Fruit fly (Drosophila melanogaster) whole organism, adult: Measurements from ENCODE around the gene kumpel.

ENCODE experiments used
- CG11617 ChIP-seq: fragments of 200-800 bp; sonication (Bioruptor generic); optimal IDR thresholded peaks from 2 replicates; lab custom pipeline; 2017; ENCODE audit warnings: mild to moderate bottlenecking, missing biosample characterization, missing genetic modification reagents, missing genetic modification characterization
- CG12768 ChIP-seq: fragments of 200-800 bp; sonication (Bioruptor generic); optimal IDR thresholded peaks from 2 replicates; lab custom pipeline; 2017; ENCODE audit warnings: missing biosample characterization, missing genetic modification characterization, mild to moderate bottlenecking, moderate library complexity, missing genetic modification reagents
- CG14711 ChIP-seq: fragments of 200-800 bp; sonication (Bioruptor generic); optimal IDR thresholded peaks from 2 replicates; lab custom pipeline; 2018; ENCODE audit warnings: missing biosample characterization, mild to moderate bottlenecking, missing genetic modification characterization, moderate library complexity
- CG1620 ChIP-seq: fragments of 200-800 bp; sonication (Bioruptor generic); optimal IDR thresholded peaks from 2 replicates; lab custom pipeline; 2016; ENCODE audit warnings: missing biosample characterization, missing genetic modification characterization
- CG33017 ChIP-seq: fragments of 200-800 bp; sonication (Bioruptor generic); optimal IDR thresholded peaks from 2 replicates; lab custom pipeline; 2018; ENCODE audit warnings: missing biosample characterization, mild to moderate bottlenecking, missing genetic modification characterization, moderate library complexity
- CG5204 ChIP-seq: fragments of 200-800 bp; sonication (Bioruptor generic); optimal IDR thresholded peaks from 2 replicates; lab custom pipeline; 2016; ENCODE audit warnings: missing biosample characterization, missing genetic modification characterization
- CG7045 ChIP-seq: fragments of 200-800 bp; sonication (Bioruptor generic); optimal IDR thresholded peaks from 2 replicates; lab custom pipeline; 2017; ENCODE audit warnings: missing biosample characterization, mild to moderate bottlenecking, missing genetic modification characterization
- CG7101 ChIP-seq: fragments of 200-800 bp; sonication (Bioruptor generic); optimal IDR thresholded peaks from 2 replicates; lab custom pipeline; 2018; ENCODE audit warnings: missing biosample characterization, mild to moderate bottlenecking, missing genetic modification characterization, moderate library complexity
- Clk ChIP-seq: fragments of 200-800 bp; sonication (Bioruptor generic); optimal IDR thresholded peaks from 2 replicates; lab custom pipeline; 2017; ENCODE audit warnings: missing biosample characterization, missing genetic modification characterization
- Crg-1 ChIP-seq: fragments of 200-800 bp; sonication (Bioruptor generic); optimal IDR thresholded peaks from 2 replicates; lab custom pipeline; 2016; ENCODE audit warnings: missing biosample characterization, missing genetic modification characterization
- Hr96 ChIP-seq: fragments of 200-800 bp; sonication (Bioruptor generic); optimal IDR thresholded peaks from 2 replicates; lab custom pipeline; 2016; ENCODE audit warnings: missing biosample characterization, missing genetic modification characterization
- Mnt ChIP-seq: fragments of 200-800 bp; sonication (Bioruptor generic); optimal IDR thresholded peaks from 2 replicates; lab custom pipeline; 2016; ENCODE audit warnings: missing biosample characterization, mild to moderate bottlenecking, missing genetic modification characterization
- bab1 ChIP-seq: fragments of 200-800 bp; sonication (Bioruptor generic); optimal IDR thresholded peaks from 3 replicates; lab custom pipeline; 2019; ENCODE audit warnings: missing biosample characterization, mild to moderate bottlenecking, missing genetic modification characterization, moderate library complexity
- cic ChIP-seq: fragments of 200-800 bp; sonication (Bioruptor generic); optimal IDR thresholded peaks from 2 replicates; lab custom pipeline; 2017; ENCODE audit warnings: missing biosample characterization, mild to moderate bottlenecking, missing genetic modification characterization, moderate library complexity
- cnc ChIP-seq, 2 experiments: fragments of >200 bp; optimal IDR thresholded peaks; 2 replicates each; lab custom pipeline; 2017
- kay ChIP-seq: fragments of 200-800 bp; sonication (Bioruptor generic); peaks from one replicate; lab custom pipeline; 2016; ENCODE audit warnings: missing biosample characterization, missing genetic modification characterization, borderline replicate concordance
- ovo ChIP-seq: fragments of 200-800 bp; sonication (Bioruptor generic); optimal IDR thresholded peaks from 2 replicates; lab custom pipeline; 2016; ENCODE audit warnings: missing biosample characterization, missing genetic modification characterization
- pad ChIP-seq: fragments of 200-800 bp; sonication (Bioruptor generic); optimal IDR thresholded peaks from 3 replicates; lab custom pipeline; 2017; ENCODE audit warnings: missing biosample characterization, missing genetic modification characterization, mild to moderate bottlenecking, moderate library complexity, missing genetic modification reagents
- tj ChIP-seq: fragments of 200-800 bp; sonication (Bioruptor generic); optimal IDR thresholded peaks from 3 replicates; lab custom pipeline; 2017; ENCODE audit warnings: missing biosample characterization, mild to moderate bottlenecking, missing genetic modification characterization, moderate library complexity
- toe ChIP-seq: fragments of 200-800 bp; sonication (Bioruptor generic); optimal IDR thresholded peaks from 2 replicates; lab custom pipeline; 2016; ENCODE audit warnings: missing biosample characterization, missing genetic modification characterization

The kumpel gene

dm6 chr3R:25956092-25956491 lies 49.3 kb downstream of the kumpel start, which contains the start of gene CCAP-R:
CCAP-R (minus strand) TSS chr3R:25956270.
- TF ChIP-seq bab1 (GFP tag; lab: Kevin White, UChicago) (no peak), CG5204 (GFP tag; lab: Kevin White, UChicago) (no peak)

- TF ChIP-seq cic (GFP tag; lab: Kevin White, UChicago) = no peak
- peak; percentile 20 for TF ChIP-seq kay (GFP tag; lab: Kevin White, UChicago)
These were observed 52.2 kb downstream of the kumpel start, which contains the start of gene CG14540 for dm6 chr3R:25958979-25959378. CG14540 (plus strand) TSS chr3R:25959279.

dm6 chr3R:25961694-25962093 lies 54.9 kb downstream of the kumpel start, which contains the start of gene boss:
boss (plus strand) TSS chr3R:25961994.
- TF ChIP-seq CG12768 (GFP tag; lab: Kevin White, UChicago) (no peak), pad (no peak), CG11617 (GFP tag; lab: Kevin White, UChicago) (no peak), CG1620 (GFP tag; lab: Kevin White, UChicago) (no peak), CG5204 (GFP tag; lab: Kevin White, UChicago) (no peak), Hr96 (GFP tag; lab: Kevin White, UChicago) (no peak), CG7101 (tag; lab: Kevin White, UChicago) (no peak), ovo (GFP tag; lab: Kevin White, UChicago) (no peak), kay (GFP tag; lab: Kevin White, UChicago) (no peak), CG33017 (tag; lab: Kevin White, UChicago) (no peak), CG7045 (GFP tag; lab: Kevin White, UChicago) (no peak), Clk (GFP tag; lab: Kevin White, UChicago) (no peak), Mnt (GFP tag; lab: Kevin White, UChicago) (no peak), toe (GFP tag; lab: Kevin White, UChicago) (no peak), Crg-1 (GFP tag; lab: Kevin White, UChicago) (no peak), cnc (optimal IDR thresholded peaks at IDR 0.05; lab: Kevin White, UChicago) (no peak)

- no peak for TF ChIP-seq CG1620 (GFP tag; lab: Kevin White, UChicago)
- no peak for TF ChIP-seq CG7101 (tag; lab: Kevin White, UChicago)
- TF ChIP-seq CG7045 (GFP tag; lab: Kevin White, UChicago) = no peak
- no peak for TF ChIP-seq ovo (GFP tag; lab: Kevin White, UChicago)
- TF ChIP-seq Hr96 (GFP tag; lab: Kevin White, UChicago) = no peak
- no peak for TF ChIP-seq Clk (GFP tag; lab: Kevin White, UChicago)
- TF ChIP-seq kay (GFP tag; lab: Kevin White, UChicago) = no peak
- TF ChIP-seq Crg-1 (GFP tag; lab: Kevin White, UChicago) = no peak
- no peak for TF ChIP-seq CG33017 (tag; lab: Kevin White, UChicago)
- no peak for TF ChIP-seq tj (GFP tag; lab: Kevin White, UChicago)
- no peak for TF ChIP-seq Mnt (GFP tag; lab: Kevin White, UChicago)
- TF ChIP-seq pad = no peak
- no peak for TF ChIP-seq cic (GFP tag; lab: Kevin White, UChicago)
- TF ChIP-seq bab1 (GFP tag; lab: Kevin White, UChicago) = no peak
- TF ChIP-seq CG11617 (GFP tag; lab: Kevin White, UChicago) = no peak
- no peak for TF ChIP-seq CG14711 (tag; lab: Kevin White, UChicago)
These were observed 60.1 kb downstream of the kumpel start for dm6 chr3R:25966944-25967343.

dm6 chr3R:25968486-25968885 lies 61.7 kb downstream of the kumpel start:
- no peak for TF ChIP-seq cic (GFP tag; lab: Kevin White, UChicago)
- TF ChIP-seq toe (GFP tag; lab: Kevin White, UChicago) = no peak
- TF ChIP-seq CG1620 (GFP tag; lab: Kevin White, UChicago) = no peak
- no peak for TF ChIP-seq CG7101 (tag; lab: Kevin White, UChicago)
- no peak for TF ChIP-seq Crg-1 (GFP tag; lab: Kevin White, UChicago)
- TF ChIP-seq CG5204 (GFP tag; lab: Kevin White, UChicago) = no peak

dm6 chr3R:25968915-25969314 lies 62.1 kb downstream of the kumpel start:
- TF ChIP-seq CG33017 (tag; lab: Kevin White, UChicago) (no peak), cic (GFP tag; lab: Kevin White, UChicago) (peak; percentile 34), CG7045 (GFP tag; lab: Kevin White, UChicago) (no peak)

- no peak for TF ChIP-seq pad
- no peak for TF ChIP-seq CG14711 (tag; lab: Kevin White, UChicago)
These were observed 63.0 kb downstream of the kumpel start, which contains the start of gene fid for dm6 chr3R:25969780-25970179. fid (plus strand) TSS chr3R:25970080.
